Worm (Caenorhabditis elegans): ENCODE measurements around the gene lin-40.

The lin-40 gene

DNA sequence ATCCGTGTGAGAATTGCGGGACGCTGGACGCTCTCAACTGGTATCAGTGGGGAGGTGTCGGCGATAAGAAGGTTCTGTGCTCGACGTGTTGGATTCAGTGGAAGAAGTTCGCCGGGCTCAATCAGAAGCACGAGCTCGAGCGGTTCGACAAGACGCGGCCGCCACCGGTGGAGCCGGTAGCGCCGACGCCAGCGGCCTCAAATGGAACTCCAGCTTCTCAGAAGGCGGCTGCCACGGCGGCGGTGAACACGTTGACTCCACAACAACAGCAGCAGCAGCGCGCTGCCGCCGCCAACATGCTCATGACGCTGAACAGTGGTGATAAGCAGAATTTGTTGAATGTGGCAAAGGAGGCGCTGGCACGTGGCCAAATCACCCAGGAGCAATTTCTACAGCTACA, 2.1 kb downstream of the lin-40 start:
- TF ChIP-seq ceh-8 (GFP tag; optimal IDR thresholded peaks at IDR 0.05): peak; percentile 11
- no peak for TF ChIP-seq C04F5.9 (tag; optimal IDR thresholded peaks at IDR 0.05)
- TF ChIP-seq ceh-90 (tag; optimal IDR thresholded peaks at IDR 0.05): no peak
- TF ChIP-seq nhr-47 (tag; optimal IDR thresholded peaks at IDR 0.05): no peak
- no peak for TF ChIP-seq dsc-1 (tag; optimal IDR thresholded peaks at IDR 0.05)

DNA sequence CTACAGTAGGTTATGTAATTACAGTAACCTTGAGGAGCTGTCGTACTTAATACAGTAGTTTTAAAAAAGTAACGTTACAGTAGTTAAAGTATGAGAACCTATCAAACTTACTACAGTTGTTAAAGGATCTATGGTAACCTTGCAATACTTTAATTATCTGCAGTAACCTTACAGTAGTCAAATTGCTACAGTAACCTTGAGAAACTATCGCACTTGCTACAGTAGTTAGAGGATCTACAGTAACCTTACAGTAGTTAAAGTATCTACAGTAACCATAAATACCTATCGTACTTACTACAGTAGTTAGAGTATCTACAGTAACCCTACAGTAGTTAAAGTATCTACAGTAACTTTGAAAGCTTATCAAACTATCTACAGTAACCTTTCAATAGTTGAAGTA, 6.8 kb downstream of the lin-40 start:
- TF ChIP-seq unc-30 (tag; optimal IDR thresholded peaks at IDR 0.05) (no peak), ets-5 (GFP tag; IDR thresholded peaks at IDR 0.05) (no peak), ceh-88 (GFP tag; IDR thresholded peaks at IDR 0.05) (no peak), irx-1 (tag; optimal IDR thresholded peaks at IDR 0.05) (no peak), nhr-12 (tag; optimal IDR thresholded peaks at IDR 0.05) (no peak)

DNA sequence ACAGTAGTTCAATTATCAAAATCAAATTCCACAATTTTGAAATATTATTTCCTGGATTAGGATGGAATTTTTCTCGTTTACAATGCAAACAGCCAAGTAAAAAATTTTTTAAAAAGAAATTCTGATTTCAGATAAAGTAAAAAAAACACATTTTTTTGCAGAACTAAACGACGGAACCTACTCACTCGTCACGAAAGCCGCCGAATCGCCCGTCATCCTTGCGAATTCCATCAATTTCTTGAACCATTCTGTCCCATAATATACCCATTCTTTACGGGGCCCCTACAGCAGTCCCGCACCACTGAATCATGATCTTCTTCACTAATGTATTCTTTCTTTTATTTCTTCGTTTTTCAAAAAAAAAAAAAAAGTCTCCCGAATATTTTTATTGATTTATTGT, 7.4 kb downstream of the lin-40 start:
- TF ChIP-seq fkh-8 (tag; optimal IDR thresholded peaks at IDR 0.05) (peak; percentile 14), unc-86 (tag; optimal IDR thresholded peaks at IDR 0.05) (no peak), lsy-2 (tag; optimal IDR thresholded peaks at IDR 0.05) (peak in 1 of 2 experiments; percentile 1), fkh-4 (tag; optimal IDR thresholded peaks at IDR 0.05; ENCODE audit: borderline replicate concordance) (no peak), tbx-2 (tag; optimal IDR thresholded peaks at IDR 0.05) (peak; percentile 8), ceh-90 (tag; optimal IDR thresholded peaks at IDR 0.05) (no peak)

DNA sequence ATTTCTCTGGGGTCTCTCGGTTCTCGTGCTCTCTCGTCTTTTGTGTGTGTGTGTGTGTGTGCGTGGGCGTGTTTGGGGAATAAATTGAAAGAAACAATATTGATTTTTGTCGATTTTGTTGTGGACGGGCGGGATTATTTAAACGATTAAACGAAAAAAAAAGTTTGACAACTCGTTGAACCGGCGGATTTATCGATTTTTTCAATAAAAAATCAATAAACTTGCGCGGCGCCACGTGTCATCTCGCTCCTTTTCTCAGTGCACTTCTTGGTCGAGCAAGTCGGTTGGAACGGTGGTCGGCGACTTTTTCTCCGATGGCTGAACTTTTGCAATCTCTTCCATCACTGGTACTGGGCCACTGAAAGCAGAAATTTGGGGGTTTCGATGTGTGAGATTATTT, 8.2 kb downstream of the lin-40 start:
- TF ChIP-seq snu-23 (GFP tag; optimal IDR thresholded peaks at IDR 0.05) (peak; percentile 0), isw-1 (GFP tag; IDR thresholded peaks at IDR 0.05) (no peak)

DNA sequence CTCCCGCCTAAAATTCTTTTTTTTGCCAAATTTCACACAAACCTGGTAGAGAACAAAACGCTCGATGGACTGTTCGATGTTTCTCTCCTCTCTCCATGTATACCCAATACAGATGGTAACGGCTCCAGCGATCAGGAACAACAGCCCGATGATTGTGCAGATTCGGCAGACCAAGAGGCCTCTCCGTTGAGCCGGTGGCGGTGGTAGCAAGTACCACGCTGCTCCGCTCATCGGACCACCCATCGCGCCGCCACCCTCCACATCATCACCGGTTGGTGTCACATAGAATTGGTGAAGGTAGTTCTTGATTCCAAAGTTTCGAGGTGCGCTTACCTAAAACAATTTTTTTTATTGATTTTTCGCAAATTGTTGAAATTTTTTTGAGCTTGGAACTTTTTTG, 10.0 kb downstream of the lin-40 start:
- TF ChIP-seq aha-1 (tag; optimal IDR thresholded peaks at IDR 0.05) (no peak), ets-5 (GFP tag; IDR thresholded peaks at IDR 0.05) (0 out of 2 replicates have a peak, but pooled peaks have one; percentile 74), unc-30 (tag; optimal IDR thresholded peaks at IDR 0.05) (no peak), ceh-8 (GFP tag; optimal IDR thresholded peaks at IDR 0.05) (peak; percentile 4)

DNA sequence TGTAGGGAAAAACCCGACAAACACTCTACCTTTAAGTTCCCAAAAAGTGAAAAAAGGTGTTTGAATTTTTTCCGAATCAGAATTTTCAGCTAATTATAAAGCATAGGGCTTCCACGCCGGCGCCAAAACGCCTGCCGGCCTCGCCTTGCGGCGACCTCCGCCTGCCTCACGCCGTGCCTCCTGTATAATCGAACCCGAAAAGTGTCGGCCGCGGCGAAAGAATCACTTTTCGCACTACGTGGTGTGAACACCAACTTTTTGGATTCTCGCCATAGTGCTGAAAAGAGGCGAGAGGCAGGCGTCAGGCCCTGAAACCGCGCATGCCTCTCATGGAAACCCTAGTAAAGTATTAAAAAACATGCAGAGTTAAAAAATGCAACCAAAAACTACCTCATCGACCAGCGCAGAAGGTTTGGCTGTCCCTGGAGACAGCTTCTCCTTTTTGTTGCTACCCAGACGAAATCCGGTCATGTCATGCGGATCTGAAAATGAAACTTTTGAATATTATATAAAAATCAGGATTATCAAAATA, 10.8 kb downstream of the lin-40 start, which contains the start of gene nrsn-1:
nrsn-1 (minus strand) TSS at position 482 of the 532 bp plus-strand sequence.
- TF ChIP-seq hlh-17 (GFP tag; optimal IDR thresholded peaks at IDR 0.05; ENCODE audit: borderline replicate concordance) (peak; percentile 2), tlp-1 (tag; optimal IDR thresholded peaks at IDR 0.05) (no peak)

DNA sequence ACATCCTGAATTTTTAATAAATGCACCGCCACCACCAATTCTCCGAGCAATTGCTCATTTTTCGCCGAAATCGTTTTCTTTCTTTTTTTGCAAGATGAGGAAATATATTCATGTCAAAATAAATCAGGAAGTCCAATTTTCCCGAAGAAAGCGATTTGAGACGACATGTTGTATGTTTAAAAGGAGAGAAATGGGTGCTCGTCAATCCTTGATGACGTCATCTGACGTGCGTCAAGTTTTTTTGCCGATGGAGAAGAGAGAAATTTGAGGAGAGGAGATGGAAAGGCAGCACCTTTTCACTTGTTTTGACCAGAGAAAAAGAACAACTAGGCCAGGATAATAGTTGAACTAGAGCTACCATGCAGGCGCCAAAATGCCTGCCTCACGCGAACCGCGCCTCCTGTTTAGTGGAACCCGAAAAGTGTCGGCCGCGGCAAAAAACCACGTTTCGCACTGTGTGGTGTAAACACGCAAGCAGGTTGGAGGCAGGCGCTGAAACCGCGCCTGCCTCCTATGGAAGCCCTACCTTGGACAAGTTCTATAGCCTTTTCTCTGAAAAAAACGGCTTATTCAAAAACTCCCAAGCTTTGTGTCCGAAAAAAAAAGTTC, 11.6 kb downstream of the lin-40 start:
- TF ChIP-seq grh-1 (GFP tag; IDR thresholded peaks at IDR 0.05) (no peak), mef-2 (tag; optimal IDR thresholded peaks at IDR 0.05) (peak; percentile 19), fos-1 (tag; optimal IDR thresholded peaks at IDR 0.05) (no peak), elt-3 (tag; optimal IDR thresholded peaks at IDR 0.05) (no peak), nhr-47 (tag; optimal IDR thresholded peaks at IDR 0.05) (peak; percentile 66), ceh-82 (tag; optimal IDR thresholded peaks at IDR 0.05) (peak in 2 of 3 experiments; percentile 31 to 50), elt-2 (tag; optimal IDR thresholded peaks at IDR 0.05) (no peak), ceh-90 (tag; optimal IDR thresholded peaks at IDR 0.05) (no peak), ets-5 (GFP tag; IDR thresholded peaks at IDR 0.05) (no peak), lsy-2 (tag; optimal IDR thresholded peaks at IDR 0.05) (peak in 1 of 2 experiments; percentile 61), lir-3 (tag; optimal IDR thresholded peaks at IDR 0.05; ENCODE audit: poor library complexity) (no peak), fkh-8 (tag; optimal IDR thresholded peaks at IDR 0.05) (peak; percentile 18), ceh-8 (GFP tag; optimal IDR thresholded peaks at IDR 0.05) (peak; percentile 33), C34B4.2 (tag; optimal IDR thresholded peaks at IDR 0.05) (no peak), fkh-10 (GFP tag; optimal IDR thresholded peaks at IDR 0.05) (peak; percentile 96), ama-1 (optimal IDR thresholded peaks at IDR 0.05) (peak; percentile 32), tbx-2 (tag; optimal IDR thresholded peaks at IDR 0.05) (peak; percentile 56), ces-1 (GFP tag; optimal IDR thresholded peaks at IDR 0.05) (no peak), nhr-71 (tag; optimal IDR thresholded peaks at IDR 0.05) (peak; percentile 65), sox-4 (tag; optimal IDR thresholded peaks at IDR 0.05) (no peak), skn-1 (tag; optimal IDR thresholded peaks at IDR 0.05) (no peak), efl-1 (optimal IDR thresholded peaks at IDR 0.05) (peak in 1 of 2 experiments; percentile 38), efl-1 (GFP tag; optimal IDR thresholded peaks at IDR 0.05 in 1 of 2) (peak in 1 of 2 experiments; percentile 90), lin-35 (GFP tag; optimal IDR thresholded peaks at IDR 0.05) (peak in 1 of 2 experiments; percentile 31), egl-13 (tag; optimal IDR thresholded peaks at IDR 0.05) (peak; percentile 62), swsn-7 (tag; optimal IDR thresholded peaks at IDR 0.05) (peak; percentile 47)
